Worm (Caenorhabditis elegans) whole organism, L4/young adult: ENCODE data around the gene emb-8.

Experiments
- W03F9.2 ChIP-seq: fragments of 150-350 bp; optimal IDR thresholded peaks from 2 replicates; lab custom pipeline; 2014; ENCODE audit warnings: missing biosample characterization, missing genetic modification characterization
- dao-5 ChIP-seq: sonication (generic microtip); optimal IDR thresholded peaks from 2 replicates; lab custom pipeline; 2016; ENCODE audit warnings: missing genotype, missing genetic modification characterization, moderate library complexity, missing compliant biosample characterization
- him-1 ChIP-seq: sonication (generic microtip); optimal IDR thresholded peaks from 2 replicates; lab custom pipeline; 2016; ENCODE audit warnings: missing genotype, missing genetic modification reagents, missing genetic modification characterization, missing compliant biosample characterization

Gene emb-8

DNA sequence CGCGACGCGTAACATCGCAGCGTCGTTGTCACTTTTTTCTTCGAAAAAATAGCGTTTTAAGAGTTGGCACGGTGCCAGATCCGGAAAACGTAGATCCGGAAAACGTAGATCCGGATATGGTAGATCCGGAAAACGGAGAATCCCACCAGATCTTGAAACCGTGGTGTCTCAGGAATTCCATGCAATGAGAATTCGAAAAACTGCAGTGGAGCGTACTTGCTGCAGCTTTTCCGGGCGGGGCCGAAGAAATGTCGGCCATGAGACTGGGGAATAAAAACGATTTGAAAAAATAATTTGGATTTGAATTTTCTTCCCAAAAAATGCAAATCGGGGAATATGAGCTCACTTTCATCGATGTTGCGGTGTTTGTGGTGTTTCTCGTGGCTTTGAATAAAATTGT lies 27.0 kb downstream of the emb-8 start, which contains the start of gene K10D2.5:
Gene K10D2.5 (plus strand): TSS at position 251 of the 400 bp plus-strand sequence.
- TF ChIP-seq dao-5 (no peak), him-1 (peak; percentile 86), W03F9.2 (peak; percentile 89)

DNA sequence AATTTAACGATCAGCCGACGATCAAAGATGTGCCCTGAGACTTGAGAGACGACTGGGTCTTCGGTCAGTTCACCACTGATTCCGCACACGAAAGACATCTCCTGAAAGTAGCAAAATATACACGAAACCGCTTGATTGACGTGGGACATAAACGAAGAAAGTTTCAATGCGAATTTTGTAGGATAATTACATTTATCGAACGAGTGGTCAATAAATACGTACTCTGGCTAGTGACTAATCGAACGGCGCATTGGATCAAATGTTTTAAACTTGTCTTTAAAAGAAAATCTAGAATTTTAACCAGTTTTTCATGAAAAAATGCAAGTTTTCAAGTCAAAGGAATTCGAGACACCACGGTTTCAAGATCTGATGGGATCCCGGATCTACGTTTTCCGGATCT lies 27.5 kb downstream of the emb-8 start, which contains the start of gene prp-19:
Gene prp-19 (minus strand): TSS at position 101 of the 400 bp plus-strand sequence.
- TF ChIP-seq him-1 (no peak), dao-5 (no peak), W03F9.2 (no peak)

DNA sequence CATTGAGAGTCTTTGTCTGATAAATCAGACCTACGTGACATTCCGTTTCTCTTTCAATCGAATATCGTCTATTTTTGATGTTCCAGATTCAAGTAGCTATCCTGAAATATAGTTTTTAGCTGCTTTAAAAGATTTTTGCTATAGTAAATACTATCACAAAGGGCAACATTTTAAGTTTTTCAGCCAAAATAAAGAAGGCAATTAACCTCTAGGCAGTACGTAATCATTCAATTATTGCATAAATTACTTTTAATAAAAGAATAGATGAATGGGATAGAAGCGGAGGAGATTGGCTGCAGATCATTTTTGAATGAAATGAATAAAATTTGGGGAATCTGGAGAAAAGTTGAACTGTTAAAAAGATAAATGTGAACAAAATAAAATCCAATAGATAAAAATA lies 29.8 kb downstream of the emb-8 start, which contains the start of gene ulp-1:
Gene ulp-1 (minus strand): TSS at position 101 of the 400 bp plus-strand sequence.
- TF ChIP-seq dao-5 (no peak), him-1 (no peak), W03F9.2 (no peak)

DNA sequence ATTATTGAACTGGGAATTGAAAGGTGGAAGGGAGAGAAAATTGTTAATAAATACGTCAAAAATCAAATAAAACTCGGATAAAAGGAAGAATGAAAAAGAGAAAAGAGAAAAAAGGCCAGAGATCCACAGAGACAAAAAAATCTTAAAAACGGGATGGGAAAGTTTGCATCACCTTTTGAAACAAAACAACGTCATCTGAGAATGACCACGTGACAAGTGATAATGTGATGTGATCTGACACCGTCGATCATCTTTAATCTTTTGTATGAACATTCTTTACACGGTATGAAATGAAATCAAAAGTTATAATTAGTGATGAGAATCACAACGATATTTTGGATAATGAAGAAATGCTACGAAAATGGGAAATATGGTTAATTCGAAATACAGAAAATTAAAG lies 33.7 kb downstream of the emb-8 start:
- TF ChIP-seq him-1 (no peak), W03F9.2 (no peak), dao-5 (no peak)

DNA sequence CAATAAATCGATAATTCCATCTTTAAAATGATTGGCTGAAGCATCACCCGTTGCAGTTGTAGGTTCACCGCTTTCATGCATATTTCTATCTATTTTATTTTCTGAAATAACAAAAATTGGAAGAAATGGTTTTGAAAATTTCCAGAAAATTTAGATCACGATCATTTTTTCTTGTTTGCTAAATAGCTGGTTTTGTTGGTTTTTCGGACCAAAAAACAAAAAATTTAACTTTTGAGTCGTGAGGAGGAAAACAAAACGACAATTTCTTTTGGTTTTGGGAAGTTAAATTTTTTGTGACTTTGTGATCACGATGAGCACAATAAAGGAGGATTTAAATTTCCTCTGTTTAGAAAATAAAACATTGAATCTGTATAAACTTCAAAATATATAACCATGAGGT lies 34.3 kb downstream of the emb-8 start, which contains the start of gene T10F2.2:
Gene T10F2.2 (minus strand): TSS at position 101 of the 400 bp plus-strand sequence.
- no peak for TF ChIP-seq dao-5

DNA sequence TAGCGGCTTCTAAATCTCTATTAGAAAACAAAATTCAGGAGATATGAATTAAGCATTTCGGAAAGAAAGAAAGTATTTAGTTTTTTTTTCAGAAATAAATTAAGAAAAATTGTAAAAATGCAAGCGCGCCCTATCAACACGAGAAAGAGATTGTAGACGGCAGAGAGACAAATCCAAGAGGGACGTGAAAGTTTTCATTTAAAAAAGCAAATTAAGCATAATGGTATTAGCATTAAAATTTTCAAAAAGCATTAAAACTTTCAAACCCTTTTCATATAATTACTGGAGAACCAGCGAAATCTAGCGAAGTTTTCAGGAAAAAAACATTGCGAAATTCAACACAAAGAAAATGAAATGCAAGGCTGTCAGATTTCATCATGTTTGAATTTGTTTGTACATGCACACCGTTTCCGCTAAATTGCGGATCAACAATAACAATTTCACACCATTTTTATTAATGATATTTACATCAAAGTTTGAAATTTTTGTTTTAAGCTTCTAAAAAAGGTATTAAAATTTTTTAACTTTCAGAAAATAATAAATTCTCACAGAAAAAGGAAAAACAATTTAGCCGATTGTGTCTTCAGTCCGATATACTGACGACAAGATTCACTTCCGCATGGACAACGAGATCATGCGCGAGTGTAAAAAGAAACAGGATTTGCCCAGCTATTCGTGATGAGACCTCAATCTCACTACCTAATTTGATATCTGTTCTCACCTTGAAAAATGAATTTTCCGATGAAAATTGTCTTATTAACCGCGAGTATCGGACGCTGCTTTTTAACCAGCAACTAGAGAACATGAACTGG lies 36.5 kb downstream of the emb-8 start, which contains the start of gene gars-1:
Gene gars-1 (minus strand): TSS at position 808 of the 812 bp plus-strand sequence.
- TF ChIP-seq him-1 (no peak), W03F9.2 (peak; percentile 15)

DNA sequence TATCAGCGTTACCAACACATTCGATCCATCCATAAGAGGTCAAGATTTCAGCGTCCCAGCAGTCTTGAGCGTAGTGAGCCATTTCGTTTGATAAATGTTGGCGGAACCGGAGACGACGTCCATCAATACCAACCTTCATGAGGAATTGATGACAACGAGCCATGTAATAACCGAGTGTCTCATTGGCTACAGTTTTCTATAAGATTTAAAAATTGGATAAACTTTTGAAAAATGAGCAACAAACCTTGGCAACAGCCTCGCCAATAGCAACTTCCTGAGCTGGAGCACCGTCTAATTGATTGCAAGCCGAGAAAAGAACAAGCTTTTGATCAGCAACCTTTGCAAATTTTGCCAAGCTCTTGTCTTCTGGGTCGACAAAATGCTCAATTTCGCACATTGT lies 38.7 kb downstream of the emb-8 start:
- TF ChIP-seq him-1 (no peak), W03F9.2 (no peak), dao-5 (no peak)

DNA sequence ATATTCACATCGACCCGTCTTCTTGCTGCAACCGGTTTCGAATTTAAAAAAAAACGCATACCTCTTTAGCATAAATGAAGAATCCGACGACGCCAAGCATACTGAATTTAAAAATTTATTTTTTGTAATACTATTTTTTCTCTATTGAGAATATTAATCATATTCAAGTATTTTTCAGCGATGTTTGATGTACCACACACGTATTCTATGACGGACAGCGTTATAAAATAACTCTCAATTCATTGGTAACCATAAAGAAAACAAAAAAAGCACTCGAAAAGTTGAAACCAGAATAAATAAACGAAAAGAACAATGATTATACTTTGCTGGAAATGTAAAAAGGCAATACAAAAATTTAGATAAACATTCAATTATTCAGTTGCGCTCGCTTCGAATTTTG lies 40.0 kb downstream of the emb-8 start, which contains the start of gene T10F2.5:
Gene T10F2.5 (minus strand): TSS at position 101 of the 400 bp plus-strand sequence.
- TF ChIP-seq W03F9.2 (no peak), dao-5 (no peak), him-1 (no peak)

DNA sequence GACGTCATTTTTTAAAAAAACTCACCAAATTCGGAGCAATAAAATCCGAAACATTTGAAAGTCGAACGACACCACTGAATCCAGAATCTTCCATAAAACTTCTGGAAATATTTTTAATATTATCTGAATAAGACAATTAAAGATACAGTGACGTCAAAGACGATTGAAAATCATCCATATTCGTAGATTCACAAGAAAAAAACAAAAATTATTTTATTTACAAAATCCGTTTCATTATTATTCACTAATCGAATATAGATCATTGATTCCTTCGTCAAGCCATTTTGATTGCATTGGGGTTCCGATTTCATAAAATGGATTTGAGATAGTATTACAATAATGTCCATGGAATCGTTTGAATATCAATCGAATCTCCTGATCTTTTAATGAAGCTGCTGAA lies 40.8 kb downstream of the emb-8 start, which contains the start of gene oxy-4:
Gene oxy-4 (minus strand): TSS at position 101 of the 400 bp plus-strand sequence.
- TF ChIP-seq dao-5: no peak
- TF ChIP-seq him-1: no peak
- TF ChIP-seq W03F9.2: no peak

DNA sequence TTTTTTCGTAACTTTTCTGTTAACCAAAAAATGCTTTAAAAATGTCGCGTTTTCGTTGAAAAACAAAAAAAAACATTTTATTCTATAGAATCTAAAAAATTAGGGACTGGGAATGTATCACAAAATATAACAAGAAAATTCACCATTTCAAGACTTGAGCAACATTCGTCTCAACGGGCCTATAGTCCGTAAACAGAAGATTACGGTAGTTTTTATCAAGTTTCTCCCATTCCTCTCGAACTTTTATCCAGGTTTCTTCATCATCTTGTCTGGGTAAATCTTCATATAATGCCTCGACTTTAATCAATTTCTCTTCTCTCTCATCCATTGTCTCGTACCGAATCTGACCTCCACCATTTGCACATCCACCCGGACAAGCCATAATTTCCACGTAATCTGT lies 44.1 kb downstream of the emb-8 start:
- TF ChIP-seq dao-5: no peak
- TF ChIP-seq him-1: no peak
- no peak for TF ChIP-seq W03F9.2

DNA sequence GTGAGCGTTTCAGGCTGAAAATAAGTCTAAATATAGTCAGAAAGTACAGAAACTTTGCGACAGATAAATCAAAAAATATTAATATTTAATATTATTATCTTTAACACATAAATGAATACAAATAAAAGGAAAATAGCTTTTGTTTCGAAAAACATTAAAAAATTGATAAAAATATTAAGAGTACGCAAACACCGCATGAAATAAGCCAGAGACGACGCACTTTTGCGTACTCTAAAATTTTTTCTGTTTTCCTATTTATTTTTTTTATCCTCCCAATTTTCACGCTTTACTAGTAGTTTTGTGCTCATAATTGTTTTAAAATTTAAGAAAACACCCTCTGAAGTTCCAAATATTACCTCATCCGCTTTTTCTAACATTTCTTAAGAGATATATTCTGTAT lies 46.3 kb downstream of the emb-8 start, which contains the start of the genes rbm-42 and grwd-1:
Gene rbm-42 (minus strand): TSS at position 93 of the 400 bp plus-strand sequence.
Gene grwd-1 (plus strand): TSS at position 328 of the 400 bp plus-strand sequence.
- TF ChIP-seq dao-5 (no peak), W03F9.2 (peak; percentile 77)

DNA sequence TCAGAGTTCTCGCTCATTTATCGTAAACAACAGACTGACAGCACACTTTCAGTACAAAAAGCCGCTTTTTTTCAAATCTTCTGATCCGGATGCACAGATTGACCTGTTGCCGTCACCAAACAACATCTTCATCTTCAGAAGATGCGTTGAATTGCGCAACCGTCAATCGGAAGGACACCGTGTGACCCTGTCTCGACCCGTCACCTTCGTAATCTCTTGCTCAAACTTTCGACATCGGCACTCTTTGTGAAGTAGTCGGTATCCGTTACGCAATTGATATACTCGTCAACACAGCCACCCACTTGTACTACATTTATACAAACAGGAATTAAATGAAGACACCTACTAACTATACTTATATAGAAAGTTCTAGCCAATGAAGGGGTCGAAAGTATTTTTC lies 48.5 kb downstream of the emb-8 start:
- TF ChIP-seq W03F9.2 (no peak), him-1 (no peak), dao-5 (no peak)

DNA sequence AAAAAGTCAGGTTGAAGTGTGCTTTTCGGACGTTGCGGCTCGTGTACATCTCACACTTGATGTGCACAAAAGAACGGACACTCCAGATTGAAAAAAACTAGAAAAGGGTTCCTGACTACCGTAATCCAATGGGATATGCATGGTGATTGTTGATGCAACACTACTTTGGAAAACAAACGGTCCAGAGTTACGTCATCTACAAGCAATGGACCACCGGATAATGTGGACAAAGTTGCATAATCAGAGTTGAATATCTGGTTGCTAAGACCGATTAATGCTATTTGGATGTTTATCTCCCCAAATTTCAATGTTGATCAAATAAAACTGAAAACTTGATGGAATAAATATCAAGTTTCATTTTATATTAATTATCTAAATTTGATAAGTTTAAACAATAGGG lies 49.5 kb downstream of the emb-8 start:
- no peak for TF ChIP-seq dao-5
- no peak for TF ChIP-seq W03F9.2
- TF ChIP-seq him-1: no peak

DNA sequence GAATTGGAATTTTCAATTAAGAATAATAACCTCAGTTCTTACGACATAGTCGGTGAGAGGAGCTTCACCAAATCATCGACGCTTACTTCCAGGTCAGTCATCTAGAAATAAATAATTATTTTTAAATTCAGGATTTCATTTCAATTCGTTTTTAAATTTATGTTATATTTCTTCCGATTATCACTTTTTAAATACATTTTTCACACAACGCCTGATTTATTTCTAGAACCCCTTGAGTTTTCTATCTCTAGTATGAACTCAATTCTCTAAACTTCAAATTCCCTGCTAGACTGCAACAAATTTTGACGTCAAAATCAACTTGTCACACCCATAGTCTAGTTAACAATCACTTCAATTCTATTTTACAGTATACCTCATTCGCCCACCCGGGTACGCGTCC lies 50.0 kb downstream of the emb-8 start, which contains the start of gene Y54H5A.2:
Gene Y54H5A.2 (minus strand): TSS at position 101 of the 400 bp plus-strand sequence.
- TF ChIP-seq him-1 (no peak), dao-5 (no peak), W03F9.2 (no peak)

DNA sequence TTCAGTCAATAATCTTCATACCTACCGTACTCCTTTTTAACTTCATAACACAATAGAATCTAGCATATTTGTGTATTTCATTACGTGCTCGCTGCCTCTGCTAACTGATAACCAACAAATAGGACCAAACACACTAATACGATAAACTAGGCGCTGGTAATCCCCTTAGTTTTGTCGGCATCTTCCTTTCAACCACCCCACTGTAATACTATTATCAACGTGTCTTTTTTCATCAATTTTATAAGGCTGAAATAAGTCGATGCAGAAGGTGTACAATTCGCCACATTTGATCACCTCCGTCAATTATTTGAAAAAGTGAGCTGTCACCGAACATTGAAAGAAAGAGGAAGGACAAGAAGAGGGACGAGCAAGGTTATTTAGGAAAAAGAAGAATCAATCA lies 52.0 kb downstream of the emb-8 start:
- no peak for TF ChIP-seq dao-5
- no peak for TF ChIP-seq W03F9.2
- TF ChIP-seq him-1: no peak

DNA sequence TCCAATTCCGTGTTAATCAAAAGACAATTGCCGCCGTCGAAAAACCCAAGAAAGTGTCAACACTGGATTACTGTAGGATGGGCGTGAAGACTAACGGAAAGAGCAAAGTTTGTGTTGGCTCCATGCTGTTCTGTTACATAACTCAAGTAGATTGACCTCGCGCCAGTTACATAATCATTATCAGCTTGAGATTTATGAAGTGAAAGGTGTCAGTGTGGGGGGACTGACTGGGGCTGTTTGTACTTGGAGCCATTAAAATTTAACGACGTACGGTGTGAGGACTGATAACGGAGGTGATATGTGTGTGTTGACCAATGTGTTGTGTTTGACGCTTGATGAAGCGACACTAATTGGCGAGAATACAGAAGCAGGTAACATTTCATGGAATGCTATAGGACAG lies 52.7 kb downstream of the emb-8 start:
- TF ChIP-seq dao-5 (no peak), W03F9.2 (no peak), him-1 (no peak)
